Worm (Caenorhabditis elegans) whole organism, early embryonic: ENCODE measurements around the gene fbxa-141.

Experiments
- F13C5.2 ChIP-seq: sonication (generic microtip); optimal IDR thresholded peaks from 2 replicates; lab custom pipeline; 2017; ENCODE audit warnings: mild to moderate bottlenecking, missing genetic modification characterization, inconsistent platforms, missing compliant biosample characterization
- ama-1 ChIP-seq: fragments of 150-350 bp; optimal IDR thresholded peaks from 2 replicates; lab custom pipeline; 2014
- hnd-1 ChIP-seq: sonication (generic microtip); optimal IDR thresholded peaks from 2 replicates; lab custom pipeline; 2016; ENCODE audit warnings: missing genetic modification characterization, missing compliant biosample characterization
- pes-1 ChIP-seq: fragments of 200-800 bp; sonication (Bioruptor generic); IDR thresholded peaks from 2 replicates; pipeline ENCODE4 v1.3.6; 2022; ENCODE audit warnings: missing genetic modification reagents, missing genetic modification characterization, missing compliant biosample characterization

DNA sequence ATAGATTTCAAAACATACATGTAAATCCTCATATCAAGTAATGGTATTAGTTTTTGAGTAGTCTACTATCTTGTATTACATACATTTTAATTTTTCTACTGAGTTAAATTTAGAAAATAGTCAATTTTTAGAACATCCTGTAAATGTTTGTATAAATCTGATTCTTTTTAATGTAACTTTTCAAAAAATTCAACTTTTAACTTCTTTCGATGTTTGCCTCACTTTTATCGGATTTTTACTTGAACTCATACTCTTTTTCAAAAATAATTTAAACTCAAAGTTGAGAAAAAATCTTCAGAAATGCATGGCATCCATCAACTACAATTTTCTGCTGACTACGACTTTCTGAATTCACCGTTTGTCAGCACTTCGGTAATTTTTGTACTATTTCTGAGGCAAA lies 48.2 kb downstream of the fbxa-141 start, which contains the start of gene M163.7:
- no peak for TF ChIP-seq F13C5.2 (tag; lab: Kevin White, UChicago)
- no peak for TF ChIP-seq ama-1 (lab: Kevin White, UChicago)
- no peak for TF ChIP-seq hnd-1 (tag; lab: Kevin White, UChicago)
- no peak for TF ChIP-seq pes-1 (GFP tag; lab: Robert Waterston, UW)
